Worm (Caenorhabditis elegans) whole organism, midembryonic: ENCODE data around the gene nhr-123.

Experiments used
- med-1 ChIP-seq: sonication (generic microtip); optimal IDR thresholded peaks from 2 replicates; lab custom pipeline; 2017; ENCODE audit warnings: missing genetic modification characterization, mild to moderate bottlenecking, missing compliant biosample characterization, antibody characterized with exemption, missing genetic modification reagents; ENCODE audit not compliant: insufficient read depth
- tab-1 ChIP-seq: fragments of 200-800 bp; sonication (Bioruptor generic); IDR thresholded peaks from 2 replicates; pipeline ENCODE4 v1.3.6; 2022; ENCODE audit warnings: missing genetic modification characterization, missing compliant biosample characterization

DNA sequence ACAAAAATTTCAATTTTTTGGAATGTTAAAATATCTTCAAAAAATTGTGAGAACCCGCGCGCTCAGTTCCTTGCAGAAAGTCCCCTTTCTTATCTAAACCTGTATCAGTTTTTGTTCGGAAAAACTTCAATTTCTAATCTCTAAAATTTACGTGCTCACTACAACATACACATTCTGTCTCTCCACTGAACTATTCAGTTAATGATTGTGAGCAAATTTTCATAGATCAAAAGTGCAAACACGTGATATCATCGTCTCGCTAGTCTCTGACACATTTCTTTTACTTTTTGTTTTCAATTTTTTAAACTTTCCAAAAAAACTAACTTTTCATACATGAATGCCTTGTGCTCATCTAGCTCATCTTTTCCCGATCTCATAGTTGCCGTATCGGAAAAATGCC lies 8.2 kb downstream of the nhr-123 start, which contains the start of gene nhr-203:
- TF ChIP-seq tab-1 (GFP tag; lab: Robert Waterston, UW): no peak
- TF ChIP-seq med-1 (GFP tag; lab: Kevin White, UChicago): no peak
